Fruit fly (Drosophila melanogaster): ENCODE data around the gene CG5466.

Gene CG5466

dm6 chr3R:20576789-20577188, 40.9 kb upstream of the CG5466 start, which contains the start of the genes TFAM and CG5412 (continued):
- TF ChIP-seq CG3407 (GFP tag; optimal IDR thresholded peaks at IDR 0.05) (no peak), B-H2 (GFP tag; optimal IDR thresholded peaks at IDR 0.05) (no peak), scrt (GFP tag; optimal IDR thresholded peaks at IDR 0.05) (peak; percentile 85), odd (GFP tag; optimal IDR thresholded peaks at IDR 0.05) (no peak), CG17912 (GFP tag; optimal IDR thresholded peaks at IDR 0.05) (no peak), chif (GFP tag; optimal IDR thresholded peaks at IDR 0.05) (no peak), CG2129 (GFP tag; IDR thresholded peaks at IDR 0.05; ENCODE audit: partially characterized antibody) (no peak), CG8944 (GFP tag; optimal IDR thresholded peaks at IDR 0.05) (no peak), Six4 (GFP tag; optimal IDR thresholded peaks at IDR 0.05) (no peak), CG10565 (GFP tag; optimal IDR thresholded peaks at IDR 0.05) (no peak), ssp (GFP tag; IDR thresholded peaks at IDR 0.05) (no peak), mam (GFP tag; optimal IDR thresholded peaks at IDR 0.05) (no peak), CG12391 (tag; optimal IDR thresholded peaks at IDR 0.05) (no peak), Oaz (GFP tag; IDR thresholded peaks at IDR 0.05) (no peak), H15 (GFP tag; IDR thresholded peaks at IDR 0.05) (no peak), Ptx1 (GFP tag; IDR thresholded peaks at IDR 0.05) (no peak), usp (GFP tag; optimal IDR thresholded peaks at IDR 0.05) (no peak), Doc3 (GFP tag; IDR thresholded peaks at IDR 0.05; ENCODE audit: partially characterized antibody) (peak; percentile 23; the same call in 1 of the 3 replicates), h (optimal IDR thresholded peaks at IDR 0.05) (no peak), Gsc (GFP tag; IDR thresholded peaks at IDR 0.05) (no peak), Side (GFP tag; optimal IDR thresholded peaks at IDR 0.05) (no peak), klu (GFP tag; IDR thresholded peaks at IDR 0.05) (no peak), CG12155 (GFP tag; optimal IDR thresholded peaks at IDR 0.05) (no peak), sd (tag; optimal IDR thresholded peaks at IDR 0.05) (no peak), ci (GFP tag; IDR thresholded peaks at IDR 0.05) (0 out of 3 replicates have a peak, but pooled peaks have one; percentile 9), CHES-1-like (GFP tag; optimal IDR thresholded peaks at IDR 0.05) (no peak), CG14050 (GFP tag; IDR thresholded peaks at IDR 0.05) (no peak), gcm2 (GFP tag; optimal IDR thresholded peaks at IDR 0.05) (no peak), CG12769 (tag; optimal IDR thresholded peaks at IDR 0.05) (no peak), slp2 (GFP tag; optimal IDR thresholded peaks at IDR 0.05) (no peak), Taf1 (GFP tag; IDR thresholded peaks at IDR 0.05) (no peak), CG33557 (GFP tag; optimal IDR thresholded peaks at IDR 0.05) (no peak), NC2α (GFP tag; optimal IDR thresholded peaks at IDR 0.05) (no peak), zfh1 (GFP tag; IDR thresholded peaks at IDR 0.05) (no peak), CG3281 (GFP tag; optimal IDR thresholded peaks at IDR 0.05) (no peak), Ssrp (tag; optimal IDR thresholded peaks at IDR 0.05) (no peak), tup (GFP tag; optimal IDR thresholded peaks at IDR 0.05) (no peak), Dll (GFP tag; IDR thresholded peaks at IDR 0.05; ENCODE audit: partially characterized antibody) (no peak; the same call in 3 of the 4 replicates), CG10979 (tag; optimal IDR thresholded peaks at IDR 0.05) (no peak), CrebB (tag; optimal IDR thresholded peaks at IDR 0.05) (no peak), CG6175 (GFP tag; IDR thresholded peaks at IDR 0.05) (no peak), psq (GFP tag; optimal IDR thresholded peaks at IDR 0.05) (no peak), CG14860 (GFP tag; IDR thresholded peaks at IDR 0.05; ENCODE audit: partially characterized antibody) (no peak), Opbp (GFP tag; IDR thresholded peaks at IDR 0.05; ENCODE audit: partially characterized antibody) (no peak; the same call in 2 of the 3 replicates), Fer3 (tag; optimal IDR thresholded peaks at IDR 0.05) (no peak), CG32532 (GFP tag; IDR thresholded peaks at IDR 0.05) (no peak), bigmax (GFP tag; optimal IDR thresholded peaks at IDR 0.05) (peak; percentile 96), pum (GFP tag; optimal IDR thresholded peaks at IDR 0.05) (no peak), bsh (GFP tag; optimal IDR thresholded peaks at IDR 0.05) (no peak), CG12659 (GFP tag; optimal IDR thresholded peaks at IDR 0.05) (no peak), sim (GFP tag; IDR thresholded peaks at IDR 0.05) (no peak), otp (GFP tag; IDR thresholded peaks at IDR 0.05) (no peak)
